Fruit fly (Drosophila melanogaster) Kc167 (cell line): Measurements from ENCODE around the gene CG6770.
"Not testable (repeated sequence)": the region's sequence is repeated elsewhere in the genome, so short reads cannot be mapped to it uniquely, and the experiment has no call there.

Source experiments
- Myc ChIP-seq: fragments of >200 bp; optimal IDR thresholded peaks from 2 replicates; lab custom pipeline; 2017; ENCODE audit warnings: missing external identifiers
- Sin3A ChIP-seq: fragments of >200 bp; optimal IDR thresholded peaks from 2 replicates; lab custom pipeline; 2018; ENCODE audit warnings: missing external identifiers
- h ChIP-seq: fragments of >200 bp; optimal IDR thresholded peaks from 3 replicates; lab custom pipeline; 2018; ENCODE audit warnings: missing external identifiers
- insv ChIP-seq: fragments of >200 bp; optimal IDR thresholded peaks from 3 replicates; lab custom pipeline; 2018; ENCODE audit warnings: missing external identifiers
- psq ChIP-seq: fragments of >200 bp; optimal IDR thresholded peaks from 2 replicates; lab custom pipeline; 2017; ENCODE audit warnings: missing external identifiers
- ttk ChIP-seq: sonication (Bioruptor generic); optimal IDR thresholded peaks from 2 replicates; lab custom pipeline; 2017; ENCODE audit warnings: missing external identifiers

The CG6770 gene

dm6 chr2L:12006397-12007330 lies 39.3 kb downstream of the CG6770 start:
- TF ChIP-seq Myc (lab: Kevin White, UChicago) (no peak), insv (lab: Kevin White, UChicago) (no peak), ttk (lab: Kevin White, UChicago) (no peak)

DNA sequence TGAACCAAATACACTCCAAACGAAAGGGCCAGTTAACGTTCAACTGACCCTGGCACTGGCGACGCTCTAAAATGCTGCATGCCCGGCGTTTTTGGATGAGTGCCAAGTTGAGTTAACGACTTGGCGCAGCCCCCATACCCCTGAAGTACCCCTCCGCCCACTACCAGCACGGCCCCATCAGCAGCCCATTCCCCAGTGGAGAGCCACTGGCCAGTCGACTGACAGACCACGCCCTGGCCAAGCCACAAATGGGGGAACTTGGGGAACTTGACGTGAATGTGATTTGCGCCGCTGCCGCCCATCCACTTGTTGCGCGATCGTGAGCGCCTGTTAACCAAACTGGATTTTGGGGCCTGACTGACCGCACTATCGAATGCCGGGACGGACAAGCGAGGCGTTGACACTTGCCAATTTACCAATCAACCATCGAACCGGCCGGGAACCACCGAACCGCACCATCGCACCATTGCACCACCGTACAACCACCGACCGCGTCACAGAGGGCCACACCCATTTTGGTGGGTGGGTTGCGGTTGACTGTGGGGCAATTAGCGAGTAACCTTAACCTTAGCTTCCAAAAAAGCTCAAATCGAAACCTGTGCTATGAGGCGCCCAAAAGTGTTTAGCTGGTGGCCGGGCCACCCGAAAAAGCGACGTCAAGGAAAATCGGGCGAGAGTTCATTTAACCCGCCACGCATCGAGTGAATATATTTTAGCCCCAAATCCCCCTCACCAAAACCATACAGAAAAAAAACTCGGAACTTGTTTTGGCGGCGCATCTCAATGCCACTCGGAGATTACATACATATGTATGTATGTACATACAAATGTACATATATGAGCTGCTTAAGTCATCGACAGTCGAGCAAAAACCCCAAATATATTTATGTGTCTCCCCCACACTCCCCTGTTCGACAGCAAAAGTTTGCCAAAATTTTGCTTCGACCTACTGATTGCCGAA lies 40.2 kb downstream of the CG6770 start:
- no peak for TF ChIP-seq insv (lab: Kevin White, UChicago)
- TF ChIP-seq psq (lab: Kevin White, UChicago), result no peak
- no peak for TF ChIP-seq Sin3A (lab: Kevin White, UChicago)
- no peak for TF ChIP-seq ttk (lab: Kevin White, UChicago)
- TF ChIP-seq h (lab: Kevin White, UChicago), result no peak
- no peak for TF ChIP-seq Myc (lab: Kevin White, UChicago)

dm6 chr2L:12004211-12004979 lies 41.5 kb downstream of the CG6770 start:
- TF ChIP-seq Sin3A (lab: Kevin White, UChicago), result no peak
- TF ChIP-seq insv (lab: Kevin White, UChicago), result no peak
- TF ChIP-seq psq (lab: Kevin White, UChicago), result no peak
- TF ChIP-seq h (lab: Kevin White, UChicago), result no peak
- TF ChIP-seq ttk (lab: Kevin White, UChicago), result no peak
- TF ChIP-seq Myc (lab: Kevin White, UChicago), result no peak

DNA sequence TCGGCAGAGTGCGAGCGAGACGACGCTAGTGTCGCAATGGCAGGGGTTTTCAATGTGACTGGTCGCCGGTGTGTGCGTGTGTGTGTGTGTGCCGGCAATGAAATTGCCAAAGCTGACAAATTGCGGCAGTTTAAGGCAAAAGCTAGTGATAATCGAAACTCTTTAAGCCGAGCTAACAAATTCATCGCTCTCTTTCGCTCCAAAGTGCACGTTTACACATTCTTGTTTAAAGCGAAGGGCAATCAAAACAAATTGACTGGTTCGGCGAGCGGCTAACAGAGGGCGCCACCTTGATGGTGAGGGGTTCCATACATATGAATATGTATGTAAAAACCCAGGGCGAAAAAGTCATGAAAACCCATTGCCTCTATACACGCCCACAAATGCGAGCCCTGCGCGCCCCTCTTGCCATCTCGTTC lies 42.1 kb downstream of the CG6770 start:
- TF ChIP-seq psq (lab: Kevin White, UChicago) (no peak), insv (lab: Kevin White, UChicago) (no peak), h (lab: Kevin White, UChicago) (no peak)

dm6 chr2L:12002922-12003791 lies 42.8 kb downstream of the CG6770 start:
- TF ChIP-seq Sin3A (lab: Kevin White, UChicago) (no peak), h (lab: Kevin White, UChicago) (no peak), psq (lab: Kevin White, UChicago) (no peak), Myc (lab: Kevin White, UChicago) (no peak), ttk (lab: Kevin White, UChicago) (no peak), insv (lab: Kevin White, UChicago) (no peak)

DNA sequence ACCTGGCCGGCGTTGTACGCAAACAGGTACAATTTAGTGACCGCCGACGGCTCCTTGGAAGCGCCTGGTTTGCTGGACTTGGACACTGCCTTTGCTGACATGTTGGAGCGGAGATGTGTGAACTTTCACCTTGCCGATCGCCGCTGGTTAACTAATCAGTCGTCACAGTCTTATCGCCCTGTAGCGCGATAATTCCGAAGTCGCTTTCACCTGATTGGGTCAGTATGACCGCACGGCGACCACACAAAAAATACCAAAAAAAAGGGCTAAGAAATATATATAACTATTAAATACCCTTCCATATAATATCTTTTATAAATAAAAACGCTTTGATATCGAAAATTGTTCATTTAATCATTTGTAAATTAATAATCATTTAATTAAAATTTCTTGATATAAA lies 43.9 kb downstream of the CG6770 start, which contains the start of gene Hacd1:
Hacd1 (minus strand) TSS at position 216 of the 400 bp plus-strand sequence.
- TF ChIP-seq ttk (lab: Kevin White, UChicago), result no peak
- TF ChIP-seq psq (lab: Kevin White, UChicago), result no peak
- TF ChIP-seq h (lab: Kevin White, UChicago), result no peak
- TF ChIP-seq Sin3A (lab: Kevin White, UChicago), result no peak
- no peak for TF ChIP-seq Myc (lab: Kevin White, UChicago)
- no peak for TF ChIP-seq insv (lab: Kevin White, UChicago)

DNA sequence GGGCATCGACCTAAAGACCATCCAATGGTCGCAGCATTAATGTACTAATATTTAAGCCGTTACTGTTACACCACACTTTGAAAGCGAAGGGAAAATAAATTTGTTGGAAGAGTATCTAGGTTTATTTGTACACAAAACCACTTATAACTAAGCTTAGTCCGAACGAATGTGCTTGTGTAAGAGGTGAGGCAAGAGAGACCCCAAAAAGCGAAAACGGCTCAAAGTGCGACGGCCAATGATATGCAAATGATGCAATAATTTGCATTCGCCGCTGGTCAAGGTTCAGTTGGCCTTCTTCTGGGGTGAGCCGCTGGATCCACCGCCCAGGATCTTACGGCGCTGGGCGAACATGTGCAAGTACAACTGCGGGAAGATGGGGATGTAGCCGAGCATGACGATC lies 44.8 kb downstream of the CG6770 start:
- TF ChIP-seq h (lab: Kevin White, UChicago) (no peak), Myc (lab: Kevin White, UChicago) (no peak), insv (lab: Kevin White, UChicago) (no peak), Sin3A (lab: Kevin White, UChicago) (no peak), ttk (lab: Kevin White, UChicago) (no peak), psq (lab: Kevin White, UChicago) (no peak)

- not testable (repeated sequence) for TF ChIP-seq ttk, insv, h (lab: Kevin White, UChicago)
Observed at dm6 chr2L:11999240-11999704, 46.6 kb downstream of the CG6770 start, which contains the start of the genes CG18787 and Nfs1. TSS of gene CG18787 (minus strand) at chr2L:11999340. TSS of gene Nfs1 (plus strand) at chr2L:11999654.

DNA sequence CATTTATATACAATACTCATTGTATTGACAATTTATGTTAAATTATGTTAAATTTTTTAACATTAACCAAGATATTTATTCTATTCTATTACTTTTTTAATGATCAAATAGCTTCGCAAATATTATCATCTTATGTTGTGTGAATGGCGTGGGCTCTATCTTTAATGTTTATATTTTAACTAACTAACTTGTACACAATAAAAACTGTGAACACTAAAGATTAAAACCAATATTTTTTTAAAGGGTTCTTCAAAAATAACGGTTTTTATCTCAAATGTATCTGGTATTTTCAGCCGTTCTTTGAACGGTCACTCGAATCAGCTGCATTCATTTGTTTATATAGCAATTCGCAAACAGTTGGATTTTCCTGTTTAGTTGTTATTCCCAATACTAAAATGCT lies 49.4 kb downstream of the CG6770 start, which contains the start of gene Ada1-1:
Ada1-1 (plus strand) TSS at position 301 of the 400 bp plus-strand sequence.
- TF ChIP-seq h, ttk, Sin3A (lab: Kevin White, UChicago): not testable (repeated sequence)
